Fruit fly (Drosophila melanogaster) whole organism, embryonic: ENCODE measurements around the gene Atg5.

Experiments used
- Antp ChIP-seq: fragments of 200-800 bp; sonication (Bioruptor generic); optimal IDR thresholded peaks from 3 replicates; lab custom pipeline; 2016; ENCODE audit warnings: missing biosample characterization, missing genetic modification characterization
- Bgb ChIP-seq: fragments of 200-800 bp; sonication (Bioruptor generic); IDR thresholded peaks from 2 replicates; pipeline ENCODE4 v1.3.6; 2022; ENCODE audit warnings: missing biosample characterization, missing genetic modification characterization; ENCODE audit not compliant: partially characterized antibody
- CG10209 ChIP-seq: fragments of 200-800 bp; sonication (Bioruptor generic); optimal IDR thresholded peaks from 3 replicates; lab custom pipeline; 2017; ENCODE audit warnings: missing biosample characterization, mild to moderate bottlenecking, missing genetic modification characterization, missing genetic modification reagents
- CG10462 ChIP-seq: fragments of 200-800 bp; sonication (Bioruptor generic); optimal IDR thresholded peaks from 2 replicates; lab custom pipeline; 2016; ENCODE audit warnings: missing biosample characterization, missing genetic modification characterization
- CG11085 ChIP-seq: fragments of 200-800 bp; sonication (Bioruptor generic); IDR thresholded peaks from 2 replicates; pipeline ENCODE4 v1.3.6; 2022; ENCODE audit warnings: missing biosample characterization, missing genetic modification characterization
- CG11093 ChIP-seq: fragments of 200-800 bp; sonication (Bioruptor generic); IDR thresholded peaks from 3 replicates; pipeline ENCODE4 v1.3.6; 2022; ENCODE audit warnings: missing biosample characterization, missing genetic modification characterization
- CG11723 ChIP-seq: fragments of 200-800 bp; sonication (Bioruptor generic); optimal IDR thresholded peaks from 2 replicates; lab custom pipeline; 2017; ENCODE audit warnings: missing biosample characterization, mild to moderate bottlenecking, missing genetic modification characterization
- CG12236 ChIP-seq: fragments of 200-800 bp; sonication (Bioruptor generic); optimal IDR thresholded peaks from 2 replicates; lab custom pipeline; 2016; ENCODE audit warnings: missing biosample characterization, missing genetic modification characterization
- CG12391 ChIP-seq: fragments of 200-800 bp; sonication (Bioruptor generic); optimal IDR thresholded peaks from 3 replicates; lab custom pipeline; 2018; ENCODE audit warnings: missing biosample characterization, mild to moderate bottlenecking, missing genetic modification characterization, moderate library complexity
- CG12942 ChIP-seq: fragments of 200-800 bp; sonication (Bioruptor generic); optimal IDR thresholded peaks from 3 replicates; lab custom pipeline; 2016; ENCODE audit warnings: missing biosample characterization, missing genetic modification characterization
- CG16815 ChIP-seq: fragments of 200-800 bp; sonication (Bioruptor generic); optimal IDR thresholded peaks from 3 replicates; lab custom pipeline; 2017; ENCODE audit warnings: missing biosample characterization, mild to moderate bottlenecking, missing genetic modification characterization
- CG17186 ChIP-seq: fragments of 200-800 bp; sonication (Bioruptor generic); optimal IDR thresholded peaks from 3 replicates; lab custom pipeline; 2017; ENCODE audit warnings: missing biosample characterization, missing genetic modification reagents, missing genetic modification characterization
- CG17385 ChIP-seq: fragments of 200-800 bp; sonication (Bioruptor generic); optimal IDR thresholded peaks from 3 replicates; lab custom pipeline; 2018; ENCODE audit warnings: missing biosample characterization, mild to moderate bottlenecking, missing genetic modification characterization
- CG17612 ChIP-seq: fragments of 200-800 bp; sonication (Bioruptor generic); IDR thresholded peaks from 2 replicates; pipeline ENCODE4 v1.3.6; 2022; ENCODE audit warnings: missing biosample characterization, missing genetic modification characterization
- CG1792 ChIP-seq: fragments of 200-800 bp; sonication (Bioruptor generic); optimal IDR thresholded peaks from 2 replicates; lab custom pipeline; 2016; ENCODE audit warnings: missing biosample characterization, missing genetic modification characterization
- CG2678 ChIP-seq: fragments of 200-800 bp; sonication (Bioruptor generic); optimal IDR thresholded peaks from 3 replicates; lab custom pipeline; 2019; ENCODE audit warnings: missing biosample characterization, mild to moderate bottlenecking, missing genetic modification characterization, moderate library complexity
- CG2889 ChIP-seq: fragments of 200-800 bp; sonication (Bioruptor generic); IDR thresholded peaks from 3 replicates; pipeline ENCODE4 v1.3.6; 2022; ENCODE audit warnings: missing biosample characterization, missing genetic modification characterization
- CG33213 ChIP-seq: fragments of 200-800 bp; sonication (Bioruptor generic); optimal IDR thresholded peaks from 3 replicates; lab custom pipeline; 2016; ENCODE audit warnings: missing biosample characterization, missing genetic modification characterization
- CG34422 ChIP-seq: fragments of 200-800 bp; sonication (Bioruptor generic); IDR thresholded peaks from 3 replicates; pipeline ENCODE4 v1.3.6; 2022; ENCODE audit warnings: missing biosample characterization, missing genetic modification characterization
- CG4820 ChIP-seq: fragments of 200-800 bp; sonication (Bioruptor generic); optimal IDR thresholded peaks from 3 replicates; lab custom pipeline; 2016; ENCODE audit warnings: missing biosample characterization, missing genetic modification characterization
- CG7839 ChIP-seq: fragments of 200-800 bp; sonication (Bioruptor generic); optimal IDR thresholded peaks from 3 replicates; lab custom pipeline; 2018; ENCODE audit warnings: missing biosample characterization, mild to moderate bottlenecking, missing genetic modification characterization, moderate library complexity
- CG8281 ChIP-seq: fragments of 200-800 bp; sonication (Bioruptor generic); optimal IDR thresholded peaks from 2 replicates; lab custom pipeline; 2018; ENCODE audit warnings: missing biosample characterization, mild to moderate bottlenecking, missing genetic modification characterization, moderate library complexity
- CG8388 ChIP-seq: fragments of 200-800 bp; sonication (Bioruptor generic); optimal IDR thresholded peaks from 2 replicates; lab custom pipeline; 2019; ENCODE audit warnings: missing biosample characterization, mild to moderate bottlenecking, missing genetic modification characterization, moderate library complexity
- CG9932 ChIP-seq: fragments of 200-800 bp; sonication (Bioruptor generic); IDR thresholded peaks from 2 replicates; pipeline ENCODE4 v1.3.6; 2022; ENCODE audit warnings: missing biosample characterization, missing genetic modification characterization
- Fer1 ChIP-seq: fragments of 200-800 bp; sonication (Bioruptor generic); optimal IDR thresholded peaks from 2 replicates; lab custom pipeline; 2017; ENCODE audit warnings: missing biosample characterization, mild to moderate bottlenecking, missing genetic modification characterization
- Hr51 ChIP-seq, 2 experiments: fragments of 200-800 bp; sonication (Bioruptor generic); optimal IDR thresholded peaks; 2 replicates in 1 of 2; 3 replicates in 1 of 2; lab custom pipeline; 2016 to 2018; ENCODE audit warnings: missing biosample characterization in 2 of 2, missing genetic modification characterization in 2 of 2, mild to moderate bottlenecking in 1 of 2, moderate library complexity in 1 of 2
- Lhr ChIP-seq: fragments of 200-800 bp; sonication (Bioruptor generic); optimal IDR thresholded peaks from 3 replicates; lab custom pipeline; 2017; ENCODE audit warnings: mild to moderate bottlenecking, missing biosample characterization, missing genetic modification reagents, missing genetic modification characterization
- Med ChIP-seq: fragments of 200-800 bp; sonication (Bioruptor generic); peaks from one replicate; lab custom pipeline; 2016; ENCODE audit warnings: missing biosample characterization, missing genetic modification characterization, mild to moderate bottlenecking, inconsistent platforms, moderate library complexity
- Opbp ChIP-seq: fragments of 200-800 bp; sonication (Bioruptor generic); IDR thresholded peaks from 3 replicates; pipeline ENCODE4 v1.3.6; 2022; ENCODE audit warnings: missing biosample characterization, missing genetic modification characterization; ENCODE audit not compliant: partially characterized antibody
- Rx ChIP-seq: fragments of 200-800 bp; sonication (Bioruptor generic); IDR thresholded peaks from 2 replicates; pipeline ENCODE4 v1.3.6; 2022; ENCODE audit warnings: missing biosample characterization, missing genetic modification characterization
- Ssrp ChIP-seq: fragments of 200-800 bp; sonication (Bioruptor generic); optimal IDR thresholded peaks from 2 replicates; lab custom pipeline; 2018; ENCODE audit warnings: missing biosample characterization, mild to moderate bottlenecking, missing genetic modification characterization, moderate library complexity
- Usf ChIP-seq: fragments of 200-800 bp; sonication (Bioruptor generic); optimal IDR thresholded peaks from 2 replicates; lab custom pipeline; 2017; ENCODE audit warnings: missing genotype, missing biosample characterization, missing genetic modification characterization
- al ChIP-seq: fragments of 200-800 bp; sonication (Bioruptor generic); IDR thresholded peaks from 2 replicates; pipeline ENCODE4 v1.3.6; 2022; ENCODE audit warnings: missing biosample characterization, missing genetic modification characterization
- bab2 ChIP-seq: fragments of 200-800 bp; sonication (Bioruptor generic); optimal IDR thresholded peaks from 2 replicates; lab custom pipeline; 2016; ENCODE audit warnings: missing biosample characterization, missing genetic modification characterization
- bigmax ChIP-seq: fragments of 200-800 bp; sonication (Bioruptor generic); optimal IDR thresholded peaks from 2 replicates; lab custom pipeline; 2018; ENCODE audit warnings: missing biosample characterization, mild to moderate bottlenecking, missing genetic modification characterization
- cas ChIP-seq: fragments of 200-800 bp; sonication (Bioruptor generic); IDR thresholded peaks from 2 replicates; pipeline ENCODE4 v1.3.6; 2022; ENCODE audit warnings: missing biosample characterization, missing genetic modification characterization
- dmrt99B ChIP-seq: fragments of 200-800 bp; sonication (Bioruptor generic); optimal IDR thresholded peaks from 2 replicates; lab custom pipeline; 2018; ENCODE audit warnings: missing biosample characterization, mild to moderate bottlenecking, missing genetic modification characterization, moderate library complexity
- gcm ChIP-seq: fragments of 200-800 bp; sonication (Bioruptor generic); optimal IDR thresholded peaks from 2 replicates; lab custom pipeline; 2019; ENCODE audit warnings: missing biosample characterization, mild to moderate bottlenecking, missing genetic modification characterization, moderate library complexity
- lab ChIP-seq: fragments of 200-800 bp; sonication (Bioruptor generic); optimal IDR thresholded peaks from 3 replicates; lab custom pipeline; 2017; ENCODE audit warnings: missing biosample characterization, missing genetic modification characterization, mild to moderate bottlenecking, moderate library complexity, missing genetic modification reagents
- luna ChIP-seq: fragments of 200-800 bp; sonication (Bioruptor generic); optimal IDR thresholded peaks from 2 replicates; lab custom pipeline; 2016; ENCODE audit warnings: missing biosample characterization, missing genetic modification characterization
- nau ChIP-seq: fragments of 200-800 bp; sonication (Bioruptor generic); optimal IDR thresholded peaks from 3 replicates; lab custom pipeline; 2017; ENCODE audit warnings: missing biosample characterization, mild to moderate bottlenecking, missing genetic modification characterization, missing genetic modification reagents
- nmo ChIP-seq: fragments of 200-800 bp; sonication (Bioruptor generic); optimal IDR thresholded peaks from 2 replicates; lab custom pipeline; 2018; ENCODE audit warnings: missing biosample characterization, mild to moderate bottlenecking, missing genetic modification characterization, moderate library complexity
- nom ChIP-seq: fragments of 200-800 bp; sonication (Bioruptor generic); optimal IDR thresholded peaks from 2 replicates; lab custom pipeline; 2017; ENCODE audit warnings: missing biosample characterization, missing genetic modification characterization, mild to moderate bottlenecking, moderate library complexity, missing genetic modification reagents
- sens ChIP-seq: fragments of 200-800 bp; sonication (Bioruptor generic); peaks from one replicate; lab custom pipeline; 2016; ENCODE audit warnings: missing biosample characterization, missing genetic modification characterization
- sob ChIP-seq: fragments of 200-800 bp; sonication (Bioruptor generic); IDR thresholded peaks from 2 replicates; pipeline ENCODE4 v1.3.6; 2022; ENCODE audit warnings: missing biosample characterization, missing genetic modification characterization
- ssp ChIP-seq: fragments of 200-800 bp; sonication (Bioruptor generic); IDR thresholded peaks from 2 replicates; pipeline ENCODE4 v1.3.6; 2022; ENCODE audit warnings: missing biosample characterization, missing genetic modification characterization
- vvl ChIP-seq: fragments of 200-800 bp; sonication (Bioruptor generic); IDR thresholded peaks from 2 replicates; pipeline ENCODE4 v1.3.6; 2022; ENCODE audit warnings: missing biosample characterization, missing genetic modification characterization

Gene Atg5

DNA sequence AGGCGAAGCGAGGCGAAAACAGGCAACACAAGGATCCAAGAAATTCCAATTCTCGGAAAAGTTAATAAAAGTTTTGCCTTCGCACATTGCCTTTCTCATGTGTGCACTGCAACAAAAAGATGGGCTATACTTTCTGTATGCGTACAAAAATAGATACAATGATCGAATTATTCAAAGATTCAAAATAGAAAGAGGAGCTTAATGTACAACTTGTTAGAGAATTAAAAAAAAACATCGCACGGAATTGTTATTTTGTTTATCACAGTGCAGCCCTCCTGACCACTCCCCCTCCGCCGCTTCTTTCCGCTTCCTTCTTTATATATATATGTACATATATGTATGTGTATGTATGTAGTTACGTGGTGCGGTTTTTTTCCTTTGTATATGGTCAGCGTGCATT is 21.2 kb downstream of the Atg5 start (continued):
- TF ChIP-seq CG17385 (GFP tag; lab: Kevin White, UChicago), result no peak
- no peak for TF ChIP-seq CG10462 (GFP tag; lab: Kevin White, UChicago)
- TF ChIP-seq nmo (GFP tag; lab: Kevin White, UChicago), result peak; percentile 5
- peak; percentile 45 for TF ChIP-seq dmrt99B (tag; lab: Kevin White, UChicago)
- no peak for TF ChIP-seq CG12236 (GFP tag; lab: Kevin White, UChicago)
- TF ChIP-seq ssp (GFP tag; lab: Robert Waterston, UW), result peak; percentile 13; the same call in 1 of the 2 replicates
- TF ChIP-seq CG12391, result peak; percentile 29
- TF ChIP-seq CG16815, result peak; percentile 20
- TF ChIP-seq Antp (GFP tag; lab: Kevin White, UChicago), result no peak
- peak; percentile 87 for TF ChIP-seq nom (GFP tag; lab: Kevin White, UChicago)
- TF ChIP-seq CG8388 (GFP tag; lab: Kevin White, UChicago), result peak; percentile 51
- peak; percentile 38; the same call in 1 of the 2 replicates for TF ChIP-seq Rx (GFP tag; lab: Robert Waterston, UW)
- TF ChIP-seq Med (GFP tag; lab: Kevin White, UChicago), result peak; percentile 53
- TF ChIP-seq Hr51 (GFP tag; optimal IDR thresholded peaks at IDR 0.05; lab: Kevin White, UChicago), result no peak
- TF ChIP-seq CG2889 (GFP tag; lab: Robert Waterston, UW), result no peak
- no peak for TF ChIP-seq Usf (GFP tag; lab: Kevin White, UChicago)
- TF ChIP-seq CG12942 (GFP tag; lab: Kevin White, UChicago), result no peak
- TF ChIP-seq Opbp (GFP tag; lab: Robert Waterston, UW), result no peak
- TF ChIP-seq Ssrp (tag; lab: Kevin White, UChicago), result peak; percentile 4
- TF ChIP-seq, all 482 proteins: peak for 97

DNA sequence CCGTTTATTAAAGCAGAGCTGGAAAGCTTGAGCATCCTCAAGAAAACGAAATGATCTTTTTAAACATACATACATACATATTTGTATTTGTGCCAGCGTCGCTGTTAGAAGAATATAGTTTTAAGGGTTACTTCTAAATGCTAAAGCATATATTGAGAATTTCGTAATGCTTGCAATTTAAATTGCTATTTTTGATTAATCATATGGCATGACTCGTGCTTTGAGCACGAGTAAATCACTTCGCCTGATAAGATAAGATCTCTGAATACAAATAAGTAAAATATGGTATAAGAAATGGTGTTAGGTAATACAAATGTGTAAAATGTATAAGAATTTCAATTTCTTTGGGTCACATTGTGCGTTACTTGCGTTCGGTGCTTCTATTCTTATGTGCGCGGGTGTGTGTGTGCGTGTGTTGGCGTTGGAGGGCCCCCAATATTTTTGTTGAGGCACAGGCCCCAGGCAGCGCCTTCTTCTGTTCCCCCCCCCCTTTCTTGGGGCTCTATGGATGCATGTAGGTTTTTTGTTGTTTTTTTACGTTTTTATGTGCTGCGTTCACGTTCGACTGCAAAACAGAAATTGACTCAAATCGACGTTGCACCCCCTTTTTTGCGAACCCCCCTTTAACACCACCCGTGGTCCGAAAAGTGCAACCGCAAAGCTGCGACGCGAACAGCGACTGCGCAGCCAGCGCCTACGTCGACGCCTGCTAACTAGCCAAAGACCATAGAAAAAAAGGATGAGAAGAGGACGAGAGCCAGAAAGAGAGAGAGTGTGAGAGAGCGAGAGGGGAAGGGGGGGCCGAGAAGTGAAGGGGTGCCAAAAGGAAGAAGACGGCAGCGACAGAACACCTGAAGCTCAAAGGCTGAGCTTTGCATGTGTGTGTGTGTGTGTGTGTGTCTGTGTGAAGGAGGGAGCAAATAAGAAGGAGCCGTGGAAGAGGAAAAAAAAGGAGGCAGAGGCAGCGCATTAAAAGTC is 21.9 kb downstream of the Atg5 start:
- no peak for TF ChIP-seq CG17612
- TF ChIP-seq CG1792, result peak; percentile 15
- TF ChIP-seq nau (GFP tag; lab: Kevin White, UChicago), result no peak
- TF ChIP-seq CG33213, result no peak
- TF ChIP-seq CG8281 (tag; lab: Kevin White, UChicago), result peak; percentile 46
- TF ChIP-seq CG2678, result peak; percentile 80
- no peak for TF ChIP-seq al
- peak; percentile 63 for TF ChIP-seq CG10209 (GFP tag; lab: Kevin White, UChicago)
- peak; percentile 22 for TF ChIP-seq Lhr (GFP tag; lab: Kevin White, UChicago)
- TF ChIP-seq CG11093, result 0 out of 3 replicates have a peak, but pooled peaks have one; percentile 7
- TF ChIP-seq CG9932 (GFP tag; lab: Robert Waterston, UW), result no peak
- no peak for TF ChIP-seq luna (GFP tag; lab: Kevin White, UChicago)
- TF ChIP-seq vvl (GFP tag; lab: Robert Waterston, UW), result peak; percentile 61
- peak; percentile 66 for TF ChIP-seq CG7839 (tag; lab: Kevin White, UChicago)
- peak; percentile 46 for TF ChIP-seq CG11723 (GFP tag; lab: Kevin White, UChicago)
- TF ChIP-seq bab2, result no peak
- peak; percentile 52 for TF ChIP-seq CG4820 (GFP tag; lab: Kevin White, UChicago)
- TF ChIP-seq sens (GFP tag; lab: Kevin White, UChicago), result peak; percentile 95
- peak; percentile 39; the same call in 1 of the 2 replicates for TF ChIP-seq CG11085 (GFP tag; lab: Robert Waterston, UW)
- no peak for TF ChIP-seq CG17186
- TF ChIP-seq Fer1, result peak; percentile 18
- no peak for TF ChIP-seq Bgb (GFP tag; lab: Robert Waterston, UW)
- TF ChIP-seq gcm (GFP tag; lab: Kevin White, UChicago), result no peak
- no peak for TF ChIP-seq bigmax (GFP tag; lab: Kevin White, UChicago)
- peak; percentile 29; the same call in 1 of the 2 replicates for TF ChIP-seq sob (GFP tag; lab: Robert Waterston, UW)
- TF ChIP-seq cas, result no peak
- 0 out of 3 replicates have a peak, but pooled peaks have one; percentile 43 for TF ChIP-seq CG34422 (GFP tag; lab: Robert Waterston, UW)
- TF ChIP-seq lab (GFP tag; lab: Kevin White, UChicago), result peak; percentile 3
